Worm (Caenorhabditis elegans): ENCODE data around the gene F33C8.4.

The F33C8.4 gene

DNA sequence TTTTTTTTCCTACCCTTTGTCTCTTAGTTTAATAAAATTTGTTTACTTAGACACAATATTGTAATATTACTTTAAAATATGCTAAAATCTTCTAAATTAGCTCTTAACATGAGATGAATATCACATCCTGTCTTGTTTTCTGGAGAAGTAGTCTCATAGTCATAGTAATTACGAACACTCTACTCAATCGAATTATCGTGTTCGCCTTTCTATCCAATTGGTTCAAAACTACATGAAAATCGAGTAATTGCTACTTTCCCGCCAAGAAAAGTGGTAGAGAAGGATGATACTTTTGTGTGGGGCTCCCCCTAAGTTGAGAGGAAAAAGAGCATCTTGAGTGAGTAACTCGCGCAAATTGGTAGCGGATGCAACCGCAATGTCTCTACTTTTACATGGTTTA, 46.0 kb downstream of the F33C8.4 start:
- no peak for TF ChIP-seq mxl-1 (tag; optimal IDR thresholded peaks at IDR 0.05)
- TF ChIP-seq tlf-1 (GFP tag; optimal IDR thresholded peaks at IDR 0.05): no peak
- TF ChIP-seq dpff-1 (tag; optimal IDR thresholded peaks at IDR 0.05): no peak
- no peak for TF ChIP-seq F23B12.7 (tag; optimal IDR thresholded peaks at IDR 0.05; ENCODE audit: insufficient read depth)
- no peak for TF ChIP-seq ceh-91 (GFP tag; IDR thresholded peaks at IDR 0.05)
- TF ChIP-seq F57A8.1 (GFP tag; optimal IDR thresholded peaks at IDR 0.05): no peak
- no peak for TF ChIP-seq zfh-2 (GFP tag; conservative IDR thresholded peaks at IDR 0.05)
- TF ChIP-seq B0035.1 (tag; optimal IDR thresholded peaks at IDR 0.05): no peak
- no peak for TF ChIP-seq snpc-1.1 (tag; optimal IDR thresholded peaks at IDR 0.05; ENCODE audit: insufficient read depth)
- TF ChIP-seq attf-5 (GFP tag; optimal IDR thresholded peaks at IDR 0.05): no peak
- TF ChIP-seq hsf-1 (GFP tag; IDR thresholded peaks at IDR 0.05): no peak
- no peak for TF ChIP-seq rpc-1 (optimal IDR thresholded peaks at IDR 0.05)
- no peak for TF ChIP-seq rpc-1 (tag; optimal IDR thresholded peaks at IDR 0.05)
- TF ChIP-seq egl-44 (GFP tag; IDR thresholded peaks at IDR 0.05): no peak
- no peak for TF ChIP-seq him-1 (tag; optimal IDR thresholded peaks at IDR 0.05)
- no peak for TF ChIP-seq F37B4.10 (GFP tag; IDR thresholded peaks at IDR 0.05)
- TF ChIP-seq hlh-26 (GFP tag; conservative IDR thresholded peaks at IDR 0.05): no peak
- no peak for TF ChIP-seq C06A6.2 (GFP tag; conservative IDR thresholded peaks at IDR 0.05)
- no peak for TF ChIP-seq Y56A3A.18 (GFP tag; IDR thresholded peaks at IDR 0.05)
- no peak for TF ChIP-seq ztf-28 (GFP tag; IDR thresholded peaks at IDR 0.05)
- no peak for TF ChIP-seq bed-2 (GFP tag; IDR thresholded peaks at IDR 0.05)

DNA sequence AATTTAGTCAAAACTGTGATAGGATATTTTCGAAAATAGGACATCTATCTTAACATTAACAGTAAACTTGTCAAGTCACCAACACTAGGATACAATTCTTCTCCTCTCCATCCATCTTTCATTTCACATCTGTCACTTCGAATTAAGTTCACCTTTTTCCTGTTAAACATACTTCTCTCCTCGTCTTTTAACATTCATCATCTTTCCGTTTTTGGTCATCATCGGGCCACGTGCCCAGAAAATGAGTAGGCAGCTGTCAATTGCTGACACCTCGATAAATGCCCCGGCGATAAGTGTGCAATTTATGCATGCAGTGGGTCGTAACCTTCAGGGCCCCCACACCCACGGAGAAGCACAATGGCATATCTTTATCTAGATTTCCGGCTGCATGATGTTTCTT, 48.1 kb downstream of the F33C8.4 start:
- TF ChIP-seq nhr-80 (tag; optimal IDR thresholded peaks at IDR 0.05): peak; percentile 78
- TF ChIP-seq nfya-2 (GFP tag; IDR thresholded peaks at IDR 0.05): no peak
- peak; percentile 18 to 92 for TF ChIP-seq let-607 (tag; optimal IDR thresholded peaks at IDR 0.05)
- peak; percentile 71 for TF ChIP-seq atf-7 (tag; optimal IDR thresholded peaks at IDR 0.05)
- peak; percentile 38; the same call in 1 of the 2 replicates for TF ChIP-seq dox-1 (GFP tag; IDR thresholded peaks at IDR 0.05)
- TF ChIP-seq ekl-4 (GFP tag; IDR thresholded peaks at IDR 0.05): no peak
- peak; percentile 57 for TF ChIP-seq unc-62 (GFP tag; optimal IDR thresholded peaks at IDR 0.05)
- TF ChIP-seq nhr-90 (tag; optimal IDR thresholded peaks at IDR 0.05): peak; percentile 18

DNA sequence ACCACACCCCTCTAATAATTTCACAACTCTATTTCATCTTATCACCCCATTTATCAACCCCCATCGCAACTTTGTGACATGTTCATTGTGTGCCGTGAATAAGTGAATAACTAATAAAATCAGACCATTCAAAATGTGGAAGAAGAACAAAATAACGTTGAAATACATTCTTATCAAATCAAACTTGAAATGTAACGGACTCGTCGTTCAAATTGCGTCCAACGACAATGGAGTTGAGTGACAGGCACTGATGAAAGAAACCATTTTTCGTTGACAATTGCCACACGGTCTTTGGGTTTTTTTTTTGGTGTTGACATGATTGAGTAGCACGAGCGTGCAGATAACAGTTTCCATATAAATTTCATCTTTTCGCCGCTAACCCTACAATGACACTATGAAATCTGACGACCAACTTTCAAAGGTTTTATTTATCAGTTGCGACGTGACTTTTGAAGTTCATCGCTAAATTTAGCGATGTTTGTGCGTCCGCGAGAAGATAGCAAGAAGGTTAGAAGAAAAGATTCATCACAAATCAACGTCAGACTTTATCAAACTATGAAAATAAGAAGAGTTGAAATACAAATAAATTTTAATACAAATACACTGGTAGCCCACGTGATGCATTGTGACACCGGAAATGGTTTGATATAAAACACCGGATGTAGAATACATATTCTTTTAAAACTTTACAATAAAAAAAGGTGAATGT, 51.5 kb downstream of the F33C8.4 start:
- TF ChIP-seq ceh-79 (tag; optimal IDR thresholded peaks at IDR 0.05): no peak
- TF ChIP-seq ztf-22 (GFP tag; optimal IDR thresholded peaks at IDR 0.05): peak; percentile 54
- TF ChIP-seq B0336.3 (GFP tag; IDR thresholded peaks at IDR 0.05): peak; percentile 72
- TF ChIP-seq snpc-3.4 (tag; optimal IDR thresholded peaks at IDR 0.05): no peak
- TF ChIP-seq hsf-1 (GFP tag; IDR thresholded peaks at IDR 0.05): no peak
- no peak for TF ChIP-seq F33H1.4 (GFP tag; IDR thresholded peaks at IDR 0.05)
- no peak for TF ChIP-seq ama-1 (optimal IDR thresholded peaks at IDR 0.05)
- no peak for TF ChIP-seq ama-1 (GFP tag; optimal IDR thresholded peaks at IDR 0.05)
- peak; percentile 27 for TF ChIP-seq unc-62 (GFP tag; optimal IDR thresholded peaks at IDR 0.05)
- no peak for TF ChIP-seq ceh-27 (GFP tag; optimal IDR thresholded peaks at IDR 0.05)
- TF ChIP-seq nhr-90 (tag; optimal IDR thresholded peaks at IDR 0.05): peak; percentile 37
- TF ChIP-seq T26A5.8 (tag; optimal IDR thresholded peaks at IDR 0.05): no peak
- TF ChIP-seq ekl-4 (GFP tag; IDR thresholded peaks at IDR 0.05): no peak
- no peak for TF ChIP-seq sdz-38 (tag; optimal IDR thresholded peaks at IDR 0.05)
- TF ChIP-seq madf-10 (tag; optimal IDR thresholded peaks at IDR 0.05): peak; percentile 66
- no peak for TF ChIP-seq madf-8 (GFP tag; conservative IDR thresholded peaks at IDR 0.05)
- no peak for TF ChIP-seq sea-2 (GFP tag; IDR thresholded peaks at IDR 0.05)
- no peak for TF ChIP-seq sptf-2 (GFP tag; optimal IDR thresholded peaks at IDR 0.05)
- peak; percentile 82 for TF ChIP-seq atf-7 (tag; optimal IDR thresholded peaks at IDR 0.05)
- TF ChIP-seq ceh-100 (GFP tag; IDR thresholded peaks at IDR 0.05): no peak
- 0 out of 2 replicates have a peak, but pooled peaks have one; percentile 32 for TF ChIP-seq egl-44 (GFP tag; IDR thresholded peaks at IDR 0.05)
- TF ChIP-seq chd-7 (tag; optimal IDR thresholded peaks at IDR 0.05): peak; percentile 22
- TF ChIP-seq ets-4 (GFP tag; optimal IDR thresholded peaks at IDR 0.05): peak; percentile 71
- TF ChIP-seq lin-40 (tag; optimal IDR thresholded peaks at IDR 0.05): peak; percentile 70

Measured in whole organism, young adult.